Worm (Caenorhabditis elegans): ENCODE measurements around the gene ZC412.10.
A peak's percentile ranks its signal among the peaks of the same experiment; 100 is the strongest.

The ZC412.10 gene

ce11 chrV:14868181-14868580 is 8.4 kb downstream of the ZC412.10 start, which contains the start of gene gcy-14:
Gene gcy-14 (minus strand): TSS chrV:14868281.
- TF ChIP-seq sea-2 (GFP tag; optimal IDR thresholded peaks at IDR 0.05) = no peak
- TF ChIP-seq nhr-77 (tag; optimal IDR thresholded peaks at IDR 0.05) = no peak
- no peak for TF ChIP-seq snpc-4 (tag; optimal IDR thresholded peaks at IDR 0.05)
- TF ChIP-seq daf-12 (tag; optimal IDR thresholded peaks at IDR 0.05) = no peak
- TF ChIP-seq elt-1 (tag; optimal IDR thresholded peaks at IDR 0.05) = no peak
- TF ChIP-seq pqm-1 (tag; optimal IDR thresholded peaks at IDR 0.05) = no peak

DNA sequence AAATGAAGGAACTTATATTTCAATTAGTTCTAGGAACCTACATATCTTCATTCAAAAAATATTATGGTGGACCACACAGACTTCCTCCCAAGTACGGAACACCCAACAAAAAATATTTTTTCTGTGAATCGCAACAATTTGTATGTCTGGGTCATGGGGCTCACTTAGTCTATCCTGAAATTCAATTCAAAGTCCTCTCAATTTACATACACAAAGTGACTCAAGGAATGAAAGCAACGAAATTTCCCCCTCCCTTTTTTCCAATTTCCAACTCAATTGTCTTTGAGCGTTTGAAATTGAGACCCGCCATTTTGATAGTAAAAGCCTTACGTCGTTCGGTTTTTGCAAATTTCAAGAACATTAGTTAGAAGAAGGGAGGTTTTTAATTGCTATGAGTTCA is 17.2 kb downstream of the ZC412.10 start:
- TF ChIP-seq ceh-82 (tag; optimal IDR thresholded peaks at IDR 0.05) (no peak), fkh-10 (GFP tag; optimal IDR thresholded peaks at IDR 0.05) (peak; percentile 76)

DNA sequence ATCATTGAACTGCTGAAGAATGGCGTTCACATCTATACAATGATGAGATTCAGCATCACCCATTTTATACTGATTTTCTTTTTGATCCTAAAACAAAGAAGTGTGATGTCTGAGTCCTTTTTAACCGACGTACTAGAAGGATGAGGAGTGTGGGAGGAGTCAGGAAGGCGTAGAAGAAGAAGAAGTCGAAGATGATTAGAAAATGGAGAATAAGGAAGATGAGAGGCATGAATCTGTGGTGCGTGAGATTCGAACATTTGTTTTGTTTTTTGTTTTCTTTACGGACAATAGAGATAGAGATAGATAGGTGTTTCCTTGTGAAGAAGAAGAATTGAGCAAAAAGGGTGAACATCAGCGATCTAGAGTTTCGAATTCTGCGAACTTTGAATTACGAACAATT is 18.1 kb downstream of the ZC412.10 start, which contains the start of gene npr-13:
Gene npr-13 (minus strand): TSS at position 101 of the 400 bp plus-strand sequence.
- no peak for TF ChIP-seq nfya-1 (tag; optimal IDR thresholded peaks at IDR 0.05; ENCODE audit: insufficient read depth)
- TF ChIP-seq jun-1 (tag; optimal IDR thresholded peaks at IDR 0.05) = no peak
- no peak for TF ChIP-seq fkh-2 (tag; optimal IDR thresholded peaks at IDR 0.05)
- no peak for TF ChIP-seq nhr-11 (tag; optimal IDR thresholded peaks at IDR 0.05)
- TF ChIP-seq nhr-77 (tag; optimal IDR thresholded peaks at IDR 0.05) = no peak
- TF ChIP-seq nhr-25 (tag; optimal IDR thresholded peaks at IDR 0.05) = no peak
- TF ChIP-seq unc-62 (GFP tag; optimal IDR thresholded peaks at IDR 0.05) = no peak
- no peak for TF ChIP-seq lin-15B (tag; optimal IDR thresholded peaks at IDR 0.05)
- TF ChIP-seq skn-1 (tag; optimal IDR thresholded peaks at IDR 0.05) = no peak
- TF ChIP-seq pqm-1 (tag; optimal IDR thresholded peaks at IDR 0.05) = no peak
- TF ChIP-seq ceh-82 (tag; optimal IDR thresholded peaks at IDR 0.05) = no peak
- no peak for TF ChIP-seq ama-1 (optimal IDR thresholded peaks at IDR 0.05)
- TF ChIP-seq pha-4 (tag; optimal IDR thresholded peaks at IDR 0.05) = no peak
- no peak for TF ChIP-seq nhr-28 (tag; optimal IDR thresholded peaks at IDR 0.05)
- no peak for TF ChIP-seq ceh-16 (tag; optimal IDR thresholded peaks at IDR 0.05)
- no peak for TF ChIP-seq fkh-10 (GFP tag; optimal IDR thresholded peaks at IDR 0.05)
- no peak for TF ChIP-seq unc-39 (tag; optimal IDR thresholded peaks at IDR 0.05)

ce11 chrV:14855626-14856025 is 21.0 kb downstream of the ZC412.10 start:
- TF ChIP-seq ama-1 (optimal IDR thresholded peaks at IDR 0.05) (no peak), nhr-77 (tag; optimal IDR thresholded peaks at IDR 0.05) (no peak), ZK546.5 (tag; optimal IDR thresholded peaks at IDR 0.05) (no peak), elt-1 (tag; optimal IDR thresholded peaks at IDR 0.05) (no peak), nhr-43 (tag; optimal IDR thresholded peaks at IDR 0.05; ENCODE audit: poor library complexity, severe bottlenecking) (peak; percentile 50), ceh-82 (tag; optimal IDR thresholded peaks at IDR 0.05) (no peak), lin-39 (tag; optimal IDR thresholded peaks at IDR 0.05) (peak; percentile 28), egl-5 (tag; optimal IDR thresholded peaks at IDR 0.05) (no peak), R02D3.7 (tag; optimal IDR thresholded peaks at IDR 0.05) (no peak), snpc-4 (tag; optimal IDR thresholded peaks at IDR 0.05) (peak; percentile 10), aly-2 (tag; optimal IDR thresholded peaks at IDR 0.05) (no peak), elt-2 (tag; optimal IDR thresholded peaks at IDR 0.05) (peak; percentile 20), pqm-1 (tag; optimal IDR thresholded peaks at IDR 0.05) (peak; percentile 6)

- no peak for TF ChIP-seq ama-1 (optimal IDR thresholded peaks at IDR 0.05)
- TF ChIP-seq R02D3.7 (tag; optimal IDR thresholded peaks at IDR 0.05) = no peak
- TF ChIP-seq sea-2 (GFP tag; optimal IDR thresholded peaks at IDR 0.05) = no peak
Observed at ce11 chrV:14854261-14854660, 22.4 kb downstream of the ZC412.10 start.

DNA sequence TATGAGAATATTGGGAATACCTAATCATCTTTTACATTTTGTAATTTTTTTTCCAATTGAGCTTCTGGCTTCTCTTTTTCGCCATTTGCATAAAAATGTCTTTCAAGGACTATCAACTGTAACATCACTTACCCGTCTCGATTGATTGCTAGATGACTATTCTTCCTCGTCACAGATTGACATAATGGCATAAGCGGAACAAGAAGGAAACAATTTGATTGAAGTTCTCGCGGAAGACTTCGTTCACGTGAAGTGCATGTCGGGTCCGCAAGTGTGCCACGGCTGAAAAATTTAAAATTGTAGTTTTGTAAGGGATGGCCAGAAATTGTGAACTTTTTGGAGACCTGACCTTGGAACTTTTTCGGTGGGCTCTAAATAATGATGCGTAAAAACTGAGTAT is 22.9 kb downstream of the ZC412.10 start:
- TF ChIP-seq nhr-76 (tag; optimal IDR thresholded peaks at IDR 0.05) (no peak), unc-39 (tag; optimal IDR thresholded peaks at IDR 0.05) (no peak), elt-3 (tag; optimal IDR thresholded peaks at IDR 0.05) (no peak), eor-1 (tag; optimal IDR thresholded peaks at IDR 0.05) (no peak), ama-1 (optimal IDR thresholded peaks at IDR 0.05) (no peak), snpc-4 (tag; optimal IDR thresholded peaks at IDR 0.05) (no peak), nhr-237 (tag; optimal IDR thresholded peaks at IDR 0.05) (no peak), nhr-77 (tag; optimal IDR thresholded peaks at IDR 0.05) (no peak), ceh-16 (tag; optimal IDR thresholded peaks at IDR 0.05) (no peak), egl-27 (tag; optimal IDR thresholded peaks at IDR 0.05) (no peak), egl-5 (tag; optimal IDR thresholded peaks at IDR 0.05) (no peak), ztf-4 (tag; optimal IDR thresholded peaks at IDR 0.05) (no peak)
